Worm (Caenorhabditis elegans) whole organism, L4/young adult: ENCODE results near the gene ZK154.1.

Source experiments
- dao-5 ChIP-seq: sonication (generic microtip); optimal IDR thresholded peaks from 2 replicates; lab custom pipeline; 2016; ENCODE audit warnings: missing genotype, missing genetic modification characterization, moderate library complexity, missing compliant biosample characterization
- him-1 ChIP-seq: sonication (generic microtip); optimal IDR thresholded peaks from 2 replicates; lab custom pipeline; 2016; ENCODE audit warnings: missing genotype, missing genetic modification reagents, missing genetic modification characterization, missing compliant biosample characterization

DNA sequence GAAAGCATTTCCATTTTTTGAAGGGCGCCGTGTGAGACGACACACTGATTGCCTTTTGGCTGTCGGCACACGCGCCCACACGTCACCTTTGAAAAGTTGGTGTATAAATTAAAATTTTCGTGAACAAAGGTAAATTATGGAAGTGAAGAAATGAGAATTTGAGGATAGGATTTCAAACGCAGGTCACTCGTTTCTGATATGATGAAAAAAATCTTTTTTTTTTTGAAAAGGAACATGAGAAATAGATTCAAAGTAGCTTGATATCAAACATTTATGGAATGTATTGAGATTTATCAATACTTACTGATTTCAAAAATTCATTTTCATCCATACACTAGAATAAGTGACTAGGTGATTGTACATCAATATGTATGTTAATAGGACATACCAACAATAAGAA lies 38.2 kb downstream of the ZK154.1 start:
- no peak for TF ChIP-seq dao-5 (tag; lab: Kevin White, UChicago)
- no peak for TF ChIP-seq him-1 (tag; lab: Kevin White, UChicago)
